Fruit fly (Drosophila melanogaster) whole organism, wandering third instar larva: ENCODE data around the gene Dtwd2.

ENCODE experiments used
- Abd-B ChIP-seq: fragments of >200 bp; optimal IDR thresholded peaks from 2 replicates; lab custom pipeline; 2017; ENCODE audit warnings: missing biosample characterization, missing genetic modification characterization
- CG9705 ChIP-seq: fragments of 200-800 bp; sonication (Bioruptor generic); optimal IDR thresholded peaks from 2 replicates; lab custom pipeline; 2018; ENCODE audit warnings: missing biosample characterization, mild to moderate bottlenecking, missing genetic modification characterization
- CrebA ChIP-seq: fragments of 200-800 bp; sonication (Bioruptor generic); optimal IDR thresholded peaks from 2 replicates; lab custom pipeline; 2016; ENCODE audit warnings: missing biosample characterization, mild to moderate bottlenecking, missing genetic modification characterization, borderline replicate concordance
- Dif ChIP-seq: fragments of 200-275, 200-300 bp; sonication (Bioruptor generic); optimal IDR thresholded peaks from 2 replicates; lab custom pipeline; 2018; ENCODE audit warnings: missing biosample characterization, missing genetic modification characterization; ENCODE audit not compliant: partially characterized antibody
- GATAd ChIP-seq: sonication (Bioruptor generic); optimal IDR thresholded peaks from 2 replicates; lab custom pipeline; 2016; ENCODE audit warnings: missing biosample characterization, missing genetic modification characterization
- Hr83 ChIP-seq: fragments of 200-300 bp; sonication (Bioruptor generic); optimal IDR thresholded peaks from 2 replicates; lab custom pipeline; 2016; ENCODE audit warnings: missing biosample characterization, mild to moderate bottlenecking, missing genetic modification characterization, moderate library complexity; ENCODE audit not compliant: poor library complexity, severe bottlenecking
- Mio ChIP-seq: sonication (Bioruptor generic); optimal IDR thresholded peaks from 2 replicates; lab custom pipeline; 2016; ENCODE audit warnings: missing biosample characterization, missing genetic modification characterization
- OdsH ChIP-seq: fragments of 200-800 bp; sonication (Bioruptor generic); optimal IDR thresholded peaks from 2 replicates; lab custom pipeline; 2016; ENCODE audit warnings: missing biosample characterization, mild to moderate bottlenecking, missing genetic modification characterization
- Sp1 ChIP-seq: fragments of 200-800 bp; sonication (Bioruptor generic); optimal IDR thresholded peaks from 3 replicates; lab custom pipeline; 2019; ENCODE audit warnings: missing biosample characterization, mild to moderate bottlenecking, missing genetic modification characterization, moderate library complexity
- br ChIP-seq: fragments of 200-800 bp; sonication (Bioruptor generic); optimal IDR thresholded peaks from 2 replicates; lab custom pipeline; 2016; ENCODE audit warnings: missing biosample characterization, missing genetic modification characterization
- brk ChIP-seq: fragments of 200-800 bp; sonication (Bioruptor generic); optimal IDR thresholded peaks from 2 replicates; lab custom pipeline; 2016; ENCODE audit warnings: missing biosample characterization, mild to moderate bottlenecking, missing genetic modification characterization
- dl ChIP-seq, 2 experiments: fragments of 175-275, 200-275 bp in 1 of 2; fragments of 200-275 bp in 1 of 2; sonication (Bioruptor generic); optimal IDR thresholded peaks; lab custom pipeline; 2018; ENCODE audit warnings: mild to moderate bottlenecking in 2 of 2, missing biosample characterization in 2 of 2, missing genetic modification characterization in 2 of 2, moderate library complexity in 2 of 2; ENCODE audit not compliant: partially characterized antibody in 2 of 2, insufficient read depth in 1 of 2
- jim ChIP-seq: fragments of 175-275, 200-325 bp; sonication (Bioruptor generic); optimal IDR thresholded peaks from 2 replicates; lab custom pipeline; 2016; ENCODE audit warnings: missing biosample characterization, mild to moderate bottlenecking, missing genetic modification characterization
- psq ChIP-seq: fragments of 200-800 bp; sonication (Bioruptor generic); optimal IDR thresholded peaks from 3 replicates; lab custom pipeline; 2017; ENCODE audit warnings: missing biosample characterization, mild to moderate bottlenecking, missing genetic modification characterization, moderate library complexity
- rgr ChIP-seq: fragments of 200-800 bp; sonication (Bioruptor generic); optimal IDR thresholded peaks from 3 replicates; lab custom pipeline; 2016; ENCODE audit warnings: missing biosample characterization, mild to moderate bottlenecking, missing genetic modification characterization
- sage ChIP-seq: fragments of 200-800 bp; sonication (Bioruptor generic); optimal IDR thresholded peaks from 2 replicates; lab custom pipeline; 2016; ENCODE audit warnings: missing biosample characterization, mild to moderate bottlenecking, missing genetic modification characterization
- sv ChIP-seq: fragments of 200-800 bp; sonication (Bioruptor generic); optimal IDR thresholded peaks from 3 replicates; lab custom pipeline; 2016; ENCODE audit warnings: missing biosample characterization, missing genetic modification characterization
- tai ChIP-seq: sonication (Bioruptor generic); optimal IDR thresholded peaks from 2 replicates; lab custom pipeline; 2016; ENCODE audit warnings: missing biosample characterization, missing genetic modification characterization
- usp ChIP-seq: fragments of >200 bp; optimal IDR thresholded peaks from 2 replicates; lab custom pipeline; 2017; ENCODE audit warnings: missing biosample characterization, missing genetic modification characterization
- woc ChIP-seq: sonication (Bioruptor generic); optimal IDR thresholded peaks from 2 replicates; lab custom pipeline; 2016; ENCODE audit warnings: missing biosample characterization, mild to moderate bottlenecking, missing genetic modification characterization

Gene Dtwd2

DNA sequence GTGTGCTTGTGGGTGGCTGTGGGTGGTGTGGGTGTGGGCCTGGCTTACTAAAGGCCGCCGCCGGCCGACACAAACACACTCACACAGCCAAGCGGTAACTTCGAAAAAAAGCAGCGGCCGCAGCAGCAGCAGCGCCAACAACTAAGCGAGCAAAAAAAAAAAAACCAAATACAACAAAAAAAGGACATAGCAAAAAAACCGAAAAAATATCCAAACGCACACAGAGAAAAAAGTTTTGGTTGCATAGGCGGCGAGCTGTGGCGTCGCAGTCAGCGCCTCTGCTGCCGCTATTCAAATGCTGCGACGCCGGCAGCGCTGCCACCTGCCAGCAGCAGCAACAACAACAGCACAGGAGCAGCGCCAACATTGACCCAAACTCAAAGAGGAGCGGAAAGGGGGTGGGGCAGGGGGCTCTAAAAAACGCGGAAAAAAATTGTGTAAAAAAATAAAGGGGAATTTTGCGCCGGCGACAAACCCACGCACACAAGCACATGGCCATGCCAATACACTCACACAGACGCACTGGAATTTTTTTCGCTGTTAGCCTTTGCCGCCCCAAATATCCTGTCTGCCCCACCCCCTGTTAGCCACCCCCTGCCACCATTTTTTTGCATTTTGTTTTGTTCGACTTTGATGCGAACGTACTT lies 32.8 kb downstream of the Dtwd2 start:
- TF ChIP-seq Dif (no peak), br (GFP tag; lab: Kevin White, UChicago) (no peak), Mio (no peak), CrebA (GFP tag; lab: Kevin White, UChicago) (no peak), jim (no peak), usp (GFP tag; lab: Kevin White, UChicago) (no peak), dl (GFP tag; optimal IDR thresholded peaks at IDR 0.05; lab: Kevin White, UChicago; ENCODE audit: insufficient read depth in 1 of 2, partially characterized antibody in 2 of 2) (no peak), Hr83 (GFP tag; lab: Kevin White, UChicago) (no peak), rgr (GFP tag; lab: Kevin White, UChicago) (no peak), sv (GFP tag; lab: Kevin White, UChicago) (no peak), woc (no peak), sage (GFP tag; lab: Kevin White, UChicago) (no peak), psq (GFP tag; lab: Kevin White, UChicago) (no peak), tai (no peak)
- TF ChIP-seq, all 38 proteins: peak for 0

DNA sequence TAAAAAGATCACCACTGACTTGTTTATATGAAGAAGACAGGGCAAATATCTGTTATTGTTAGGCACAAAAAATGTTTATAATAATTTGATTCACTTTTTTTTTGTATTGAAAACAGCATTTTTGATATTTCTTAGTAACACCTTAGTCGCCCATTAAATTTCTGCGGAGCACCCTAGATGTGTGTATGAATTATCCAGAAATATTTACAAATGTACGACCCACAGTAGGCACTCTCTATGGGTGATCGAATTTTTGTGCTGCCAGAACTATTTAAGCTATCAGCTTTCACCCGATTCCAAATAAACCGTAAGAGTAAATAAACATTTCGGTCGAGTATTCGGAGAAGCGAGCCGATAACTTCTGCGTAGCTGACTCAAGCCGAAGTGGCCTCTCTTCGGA lies 36.1 kb downstream of the Dtwd2 start, which contains the start of gene RacGAP84C:
Gene RacGAP84C, plus strand, starts transcription at position 301 of the 400 bp plus-strand sequence.
- no peak for TF ChIP-seq Abd-B (GFP tag; lab: Kevin White, UChicago)
- TF ChIP-seq GATAd (GFP tag; lab: Kevin White, UChicago) = no peak
- TF ChIP-seq OdsH (GFP tag; lab: Kevin White, UChicago) = no peak
- TF ChIP-seq brk (GFP tag; lab: Kevin White, UChicago) = no peak
- no peak for TF ChIP-seq CG9705 (GFP tag; lab: Kevin White, UChicago)
- no peak for TF ChIP-seq Sp1
